Worm (Caenorhabditis elegans) whole organism, L1 larva: ENCODE data around the gene E04D5.5.
A peak's percentile ranks its signal among the peaks of the same experiment; 100 is the strongest.

Source experiments
- C34B4.2 ChIP-seq: sonication (generic microtip); optimal IDR thresholded peaks from 2 replicates; lab custom pipeline; 2017; ENCODE audit warnings: mild to moderate bottlenecking, missing genetic modification characterization, missing compliant biosample characterization
- aha-1 ChIP-seq: fragments of 150-350 bp; optimal IDR thresholded peaks from 2 replicates; lab custom pipeline; 2014; ENCODE audit warnings: missing biosample characterization, missing genetic modification characterization
- aly-2 ChIP-seq: fragments of 150-350 bp; optimal IDR thresholded peaks from 2 replicates; lab custom pipeline; 2014; ENCODE audit warnings: missing biosample characterization, missing genetic modification characterization
- ceh-63 ChIP-seq: fragments of 200-800 bp; sonication (Bioruptor generic); optimal IDR thresholded peaks from 2 replicates; lab custom pipeline; 2018; ENCODE audit warnings: mild to moderate bottlenecking, missing genetic modification characterization, missing compliant biosample characterization
- ceh-82 ChIP-seq, 3 experiments: fragments of 150-350 bp in 1 of 3; sonication (generic microtip) in 2 of 3; optimal IDR thresholded peaks; 2 replicates each; lab custom pipeline; 2014 to 2017; ENCODE audit warnings: missing biosample characterization in 3 of 3, missing genetic modification characterization in 3 of 3
- ceh-88 ChIP-seq: fragments of 200-800 bp; sonication (Bioruptor generic); IDR thresholded peaks from 2 replicates; pipeline ENCODE4 v1.3.6; 2022; ENCODE audit warnings: missing genetic modification characterization, missing compliant biosample characterization
- ceh-90 ChIP-seq: sonication (generic microtip); optimal IDR thresholded peaks from 2 replicates; lab custom pipeline; 2016; ENCODE audit warnings: missing genetic modification characterization, missing compliant biosample characterization
- ces-1 ChIP-seq: fragments of 150-350 bp; optimal IDR thresholded peaks from 2 replicates; lab custom pipeline; 2014; ENCODE audit warnings: missing biosample characterization, missing genetic modification reagents, missing genetic modification characterization
- efl-1 ChIP-seq, 4 experiments: fragments of 150-350 bp; optimal IDR thresholded peaks in 3 of 4; peaks in 1 of 4; 1 replicate in 1 of 4; 2 replicates in 3 of 4; lab custom pipeline; 2014; ENCODE audit warnings: missing biosample characterization in 2 of 4, missing genetic modification characterization in 2 of 4, missing genetic modification reagents in 2 of 4
- efl-3 ChIP-seq: fragments of 200-800 bp; sonication (Bioruptor generic); optimal IDR thresholded peaks from 2 replicates; lab custom pipeline; 2018; ENCODE audit warnings: mild to moderate bottlenecking, missing genetic modification characterization, missing compliant biosample characterization
- egl-27 ChIP-seq, 2 experiments: fragments of 150-350 bp in 1 of 2; sonication (generic microtip); optimal IDR thresholded peaks; 3 replicates each; lab custom pipeline; 2017 to 2018; ENCODE audit warnings: missing biosample characterization in 2 of 2, missing genetic modification characterization in 2 of 2, missing genetic modification reagents in 2 of 2
- elt-2 ChIP-seq: sonication (generic microtip); optimal IDR thresholded peaks from 2 replicates; lab custom pipeline; 2016; ENCODE audit warnings: missing genetic modification characterization, mild to moderate bottlenecking, inconsistent platforms, missing compliant biosample characterization, missing genetic modification reagents
- elt-3 ChIP-seq, 6 experiments: fragments of 150-350 bp in 1 of 6; sonication (generic microtip); optimal IDR thresholded peaks; 2 replicates each; lab custom pipeline; 2017 to 2018; ENCODE audit warnings: missing biosample characterization in 6 of 6, missing genetic modification characterization in 6 of 6, inconsistent platforms in 1 of 6
- fkh-4 ChIP-seq: sonication (generic microtip); optimal IDR thresholded peaks from 2 replicates; lab custom pipeline; 2016; ENCODE audit warnings: missing compliant biosample characterization, missing genetic modification characterization, borderline replicate concordance
- fkh-8 ChIP-seq: sonication (generic microtip); optimal IDR thresholded peaks from 2 replicates; lab custom pipeline; 2016; ENCODE audit warnings: mild to moderate bottlenecking, missing genetic modification characterization, missing compliant biosample characterization
- grh-1 ChIP-seq: fragments of 200-800 bp; sonication (Bioruptor generic); IDR thresholded peaks from 2 replicates; pipeline ENCODE4 v1.3.6; 2022; ENCODE audit warnings: missing genetic modification reagents, missing genetic modification characterization, missing compliant biosample characterization
- irx-1 ChIP-seq: sonication (generic microtip); optimal IDR thresholded peaks from 2 replicates; lab custom pipeline; 2016; ENCODE audit warnings: missing genetic modification characterization, missing compliant biosample characterization
- lin-13 ChIP-seq: fragments of 150-350 bp; optimal IDR thresholded peaks from 2 replicates; lab custom pipeline; 2014; ENCODE audit warnings: missing biosample characterization, missing genetic modification reagents, missing genetic modification characterization
- lin-15B ChIP-seq: fragments of 150-350 bp; sonication (generic microtip); optimal IDR thresholded peaks from 3 replicates; lab custom pipeline; 2014; ENCODE audit warnings: missing biosample characterization, missing genetic modification characterization
- lir-3 ChIP-seq: sonication (generic microtip); optimal IDR thresholded peaks from 2 replicates; lab custom pipeline; 2016; ENCODE audit warnings: mild to moderate bottlenecking, missing genetic modification characterization, moderate library complexity, missing compliant biosample characterization; ENCODE audit not compliant: poor library complexity
- lsy-2 ChIP-seq, 2 experiments: fragments of 150-350 bp; optimal IDR thresholded peaks; 2 replicates each; lab custom pipeline; 2014; ENCODE audit warnings: missing biosample characterization in 2 of 2, missing genetic modification characterization in 2 of 2
- mdl-1 ChIP-seq, 2 experiments: fragments of 150-350 bp; optimal IDR thresholded peaks; 2 replicates each; lab custom pipeline; 2014 to 2017; ENCODE audit warnings: missing biosample characterization in 2 of 2, missing genetic modification characterization in 2 of 2, inconsistent platforms in 1 of 2
- mep-1 ChIP-seq: fragments of 150-350 bp; optimal IDR thresholded peaks from 2 replicates; lab custom pipeline; 2014; ENCODE audit warnings: missing biosample characterization, missing genetic modification characterization
- nhr-11 ChIP-seq: fragments of 150-350 bp; optimal IDR thresholded peaks from 2 replicates; lab custom pipeline; 2014; ENCODE audit warnings: missing biosample characterization, missing genetic modification characterization
- nhr-12 ChIP-seq: sonication (generic microtip); optimal IDR thresholded peaks from 2 replicates; lab custom pipeline; 2017; ENCODE audit warnings: missing biosample characterization, missing genetic modification characterization
- nhr-19 ChIP-seq: fragments of 200-800 bp; sonication (Bioruptor generic); conservative IDR thresholded peaks from 2 replicates; pipeline ENCODE4 v1.3.6; 2022; ENCODE audit warnings: missing genetic modification characterization, missing compliant biosample characterization
- nhr-85 ChIP-seq: sonication (generic microtip); peaks from one replicate; lab custom pipeline; 2016; ENCODE audit warnings: missing genetic modification characterization, inconsistent platforms, missing compliant biosample characterization
- nhr-90 ChIP-seq: sonication (generic microtip); optimal IDR thresholded peaks from 2 replicates; lab custom pipeline; 2016; ENCODE audit warnings: mild to moderate bottlenecking, missing genetic modification characterization, missing compliant biosample characterization; ENCODE audit not compliant: poor library complexity
- pag-3 ChIP-seq: sonication (generic microtip); optimal IDR thresholded peaks from 2 replicates; lab custom pipeline; 2017; ENCODE audit warnings: missing genetic modification characterization, mild to moderate bottlenecking, missing compliant biosample characterization, antibody characterized with exemption, borderline replicate concordance; ENCODE audit not compliant: insufficient read depth
- pax-3 ChIP-seq: fragments of 200-800 bp; sonication (Bioruptor generic); optimal IDR thresholded peaks from 2 replicates; lab custom pipeline; 2018; ENCODE audit warnings: mild to moderate bottlenecking, missing genetic modification characterization, moderate library complexity, missing compliant biosample characterization
- pqm-1 ChIP-seq: sonication (generic microtip); optimal IDR thresholded peaks from 3 replicates; lab custom pipeline; 2017; ENCODE audit warnings: missing biosample characterization, missing genetic modification characterization
- sptf-1 ChIP-seq: fragments of 150-350 bp; optimal IDR thresholded peaks from 2 replicates; lab custom pipeline; 2014; ENCODE audit warnings: missing biosample characterization, missing genetic modification characterization
- sup-37 ChIP-seq: fragments of 200-800 bp; sonication (Bioruptor generic); optimal IDR thresholded peaks from 2 replicates; lab custom pipeline; 2018; ENCODE audit warnings: mild to moderate bottlenecking, missing genetic modification characterization, missing compliant biosample characterization
- tbx-2 ChIP-seq: sonication (generic microtip); optimal IDR thresholded peaks from 2 replicates; lab custom pipeline; 2016; ENCODE audit warnings: missing genetic modification characterization, missing compliant biosample characterization
- unc-86 ChIP-seq: sonication (generic microtip); optimal IDR thresholded peaks from 2 replicates; lab custom pipeline; 2016; ENCODE audit warnings: missing genetic modification characterization, missing compliant biosample characterization
- unc-98 ChIP-seq: fragments of 200-800 bp; sonication (Bioruptor generic); IDR thresholded peaks from 2 replicates; pipeline ENCODE4 v1.3.6; 2022; ENCODE audit warnings: missing genetic modification characterization, missing compliant biosample characterization
- vab-15 ChIP-seq: sonication (generic microtip); optimal IDR thresholded peaks from 2 replicates; lab custom pipeline; 2017; ENCODE audit warnings: missing genotype, mild to moderate bottlenecking, missing genetic modification characterization, missing compliant biosample characterization

Gene E04D5.5

ce11 chrII:10447348-10448316 is 36.5 kb downstream of the E04D5.5 start, which contains the start of gene ZK673.2 (continued):
- no peak for TF ChIP-seq fkh-4 (tag; lab: Kevin White, UChicago)
- TF ChIP-seq fkh-8 (tag; lab: Kevin White, UChicago): peak; percentile 29
- TF ChIP-seq C34B4.2 (tag; lab: Kevin White, UChicago): peak; percentile 3
- no peak for TF ChIP-seq pag-3 (tag; lab: Kevin White, UChicago)
- no peak for TF ChIP-seq efl-1 (optimal IDR thresholded peaks at IDR 0.05; lab: Kevin White, UChicago)
- TF ChIP-seq efl-1 (GFP tag; optimal IDR thresholded peaks at IDR 0.05 in 1 of 2; lab: Kevin White, UChicago): peak; percentile 7 to 93
- TF ChIP-seq ceh-63: no peak
- TF ChIP-seq sptf-1 (tag; lab: Kevin White, UChicago): no peak
- TF ChIP-seq ces-1 (GFP tag; lab: Kevin White, UChicago): no peak
- no peak for TF ChIP-seq unc-98 (GFP tag; lab: Robert Waterston, UW)
- no peak for TF ChIP-seq efl-3 (GFP tag; lab: Kevin White, UChicago)
- no peak for TF ChIP-seq lin-15B (tag; lab: Kevin White, UChicago)
- TF ChIP-seq lin-13 (GFP tag; lab: Kevin White, UChicago): peak; percentile 21
- peak; percentile 74 for TF ChIP-seq elt-2 (tag; lab: Kevin White, UChicago)
- no peak for TF ChIP-seq ceh-82 (tag; optimal IDR thresholded peaks at IDR 0.05; lab: Kevin White, UChicago)
- no peak; the same call in 1 of the 2 replicates for TF ChIP-seq ceh-88 (GFP tag; lab: Robert Waterston, UW)
- TF ChIP-seq ceh-90: no peak
- peak; percentile 1 for TF ChIP-seq vab-15
- peak; percentile 94 for TF ChIP-seq nhr-85 (tag; lab: Kevin White, UChicago)
- TF ChIP-seq lsy-2 (tag; optimal IDR thresholded peaks at IDR 0.05; lab: Kevin White, UChicago): peak in 1 of 2 experiments; percentile 53
- no peak for TF ChIP-seq tbx-2 (tag; lab: Kevin White, UChicago)
- TF ChIP-seq mdl-1 (tag; optimal IDR thresholded peaks at IDR 0.05; lab: Kevin White, UChicago): peak in 1 of 2 experiments; percentile 64
- TF ChIP-seq pax-3: no peak
- peak; percentile 45; the same call in 1 of the 2 replicates for TF ChIP-seq nhr-19
- no peak for TF ChIP-seq pqm-1 (tag; lab: Kevin White, UChicago)
- no peak for TF ChIP-seq lir-3 (tag; lab: Kevin White, UChicago)
- TF ChIP-seq irx-1: no peak
- TF ChIP-seq nhr-12: no peak
- TF ChIP-seq aly-2 (tag; lab: Kevin White, UChicago): no peak
- TF ChIP-seq elt-3 (tag; optimal IDR thresholded peaks at IDR 0.05; lab: Kevin White, UChicago): peak in 4 of 6 experiments; percentile 22 to 92 (median 51)
- peak; percentile 72 for TF ChIP-seq grh-1 (GFP tag; lab: Robert Waterston, UW)
- peak; percentile 38 for TF ChIP-seq mep-1 (tag; lab: Kevin White, UChicago)
- TF ChIP-seq, all 84 proteins: peak for 22

ce11 chrII:10449707-10450106 is 38.6 kb downstream of the E04D5.5 start, which contains the start of gene lin-56:
lin-56 (plus strand) TSS chrII:10450007.
- TF ChIP-seq elt-3 (tag; optimal IDR thresholded peaks at IDR 0.05; lab: Kevin White, UChicago) (no peak), nhr-90 (tag; lab: Kevin White, UChicago) (no peak), ceh-63 (no peak), unc-86 (tag; lab: Kevin White, UChicago) (no peak), lsy-2 (tag; optimal IDR thresholded peaks at IDR 0.05; lab: Kevin White, UChicago) (no peak), sup-37 (no peak), aha-1 (tag; lab: Kevin White, UChicago) (no peak), nhr-11 (no peak), egl-27 (tag; optimal IDR thresholded peaks at IDR 0.05; lab: Kevin White, UChicago) (no peak)
